Fruit fly (Drosophila melanogaster): ENCODE measurements around the gene CG43895.

- TF ChIP-seq EcR (GFP tag; optimal IDR thresholded peaks at IDR 0.05), result no peak
- no peak for TF ChIP-seq gl (tag; optimal IDR thresholded peaks at IDR 0.05)
- TF ChIP-seq CG14655 (GFP tag; optimal IDR thresholded peaks at IDR 0.05), result no peak
- no peak for TF ChIP-seq CG12605 (GFP tag; IDR thresholded peaks at IDR 0.05)
- TF ChIP-seq CG8301 (tag; optimal IDR thresholded peaks at IDR 0.05), result no peak
- no peak for TF ChIP-seq CG10348 (GFP tag; IDR thresholded peaks at IDR 0.05)
- no peak for TF ChIP-seq Ets98B (GFP tag; IDR thresholded peaks at IDR 0.05)
- TF ChIP-seq CG8159 (tag; optimal IDR thresholded peaks at IDR 0.05), result no peak
- no peak for TF ChIP-seq rn (GFP tag; IDR thresholded peaks at IDR 0.05)
Observed at dm6 chr3L:21844488-21844887, 31.0 kb upstream of the CG43895 start, which contains the start of gene mub.
